Fruit fly (Drosophila melanogaster) whole organism, embryonic: ENCODE data around the gene SpdS.

Source experiments
- CG1024 ChIP-seq: fragments of 200-800 bp; sonication (Bioruptor generic); IDR thresholded peaks from 2 replicates; pipeline ENCODE4 v1.3.6; 2022; ENCODE audit warnings: missing biosample characterization, missing genetic modification characterization
- CG11247 ChIP-seq: fragments of 200-800 bp; sonication (Bioruptor generic); IDR thresholded peaks from 2 replicates; pipeline ENCODE4 v1.3.6; 2022; ENCODE audit warnings: missing biosample characterization, missing genetic modification characterization
- CG13287 ChIP-seq: fragments of 200-800 bp; sonication (Bioruptor generic); IDR thresholded peaks from 2 replicates; pipeline ENCODE4 v1.3.6; 2022; ENCODE audit warnings: missing biosample characterization, missing genetic modification characterization; ENCODE audit not compliant: partially characterized antibody
- CG1529 ChIP-seq: fragments of 200-800 bp; sonication (Bioruptor generic); optimal IDR thresholded peaks from 3 replicates; lab custom pipeline; 2018; ENCODE audit warnings: missing biosample characterization, missing genetic modification characterization
- CG16815 ChIP-seq: fragments of 200-800 bp; sonication (Bioruptor generic); optimal IDR thresholded peaks from 3 replicates; lab custom pipeline; 2017; ENCODE audit warnings: missing biosample characterization, mild to moderate bottlenecking, missing genetic modification characterization
- CG17361 ChIP-seq: fragments of 200-800 bp; sonication (Bioruptor generic); IDR thresholded peaks from 3 replicates; pipeline ENCODE4 v1.3.6; 2022; ENCODE audit warnings: missing biosample characterization, missing genetic modification characterization
- CG17385 ChIP-seq: fragments of 200-800 bp; sonication (Bioruptor generic); optimal IDR thresholded peaks from 3 replicates; lab custom pipeline; 2018; ENCODE audit warnings: missing biosample characterization, mild to moderate bottlenecking, missing genetic modification characterization
- CG2875 ChIP-seq: fragments of 200-800 bp; sonication (Bioruptor generic); optimal IDR thresholded peaks from 2 replicates; lab custom pipeline; 2017; ENCODE audit warnings: missing biosample characterization, mild to moderate bottlenecking, missing genetic modification characterization, missing genetic modification reagents
- CG30431 ChIP-seq: fragments of 200-800 bp; sonication (Bioruptor generic); optimal IDR thresholded peaks from 2 replicates; lab custom pipeline; 2017; ENCODE audit warnings: missing biosample characterization, missing genetic modification characterization
- CG3847 ChIP-seq: fragments of 200-800 bp; sonication (Bioruptor generic); IDR thresholded peaks from 2 replicates; pipeline ENCODE4 v1.3.6; 2022; ENCODE audit warnings: missing biosample characterization, missing genetic modification characterization
- CG4328 ChIP-seq: fragments of 200-800 bp; sonication (Bioruptor generic); optimal IDR thresholded peaks from 3 replicates; lab custom pipeline; 2017; ENCODE audit warnings: missing biosample characterization, missing genetic modification reagents, missing genetic modification characterization
- CG5953 ChIP-seq: fragments of 200-800 bp; sonication (Bioruptor generic); IDR thresholded peaks from 2 replicates; pipeline ENCODE4 v1.3.6; 2022; ENCODE audit warnings: missing biosample characterization, missing genetic modification characterization
- CG6791 ChIP-seq: fragments of 200-800 bp; sonication (Bioruptor generic); IDR thresholded peaks from 3 replicates; pipeline ENCODE4 v1.3.6; 2022; ENCODE audit warnings: missing biosample characterization, missing genetic modification characterization; ENCODE audit not compliant: partially characterized antibody
- CG6854 ChIP-seq: fragments of 200-800 bp; sonication (Bioruptor generic); optimal IDR thresholded peaks from 3 replicates; lab custom pipeline; 2017; ENCODE audit warnings: missing biosample characterization, mild to moderate bottlenecking, missing genetic modification characterization
- CG7271 ChIP-seq: fragments of 200-800 bp; sonication (Bioruptor generic); optimal IDR thresholded peaks from 2 replicates; lab custom pipeline; 2018; ENCODE audit warnings: missing biosample characterization, mild to moderate bottlenecking, missing genetic modification characterization, moderate library complexity
- CG7786 ChIP-seq: fragments of 200-800 bp; sonication (Bioruptor generic); optimal IDR thresholded peaks from 2 replicates; lab custom pipeline; 2016; ENCODE audit warnings: missing biosample characterization, missing genetic modification characterization
- CG8359 ChIP-seq: fragments of 200-800 bp; sonication (Bioruptor generic); optimal IDR thresholded peaks from 2 replicates; lab custom pipeline; 2017; ENCODE audit warnings: missing biosample characterization, mild to moderate bottlenecking, missing genetic modification characterization, borderline replicate concordance
- CG8944 ChIP-seq: fragments of 200-800 bp; sonication (Bioruptor generic); optimal IDR thresholded peaks from 3 replicates; lab custom pipeline; 2016; ENCODE audit warnings: missing biosample characterization, missing genetic modification characterization
- D19B ChIP-seq: fragments of 200-800 bp; sonication (Bioruptor generic); optimal IDR thresholded peaks from 2 replicates; lab custom pipeline; 2017; ENCODE audit warnings: missing biosample characterization, mild to moderate bottlenecking, missing genetic modification characterization
- Dip3 ChIP-seq: fragments of 200-800 bp; sonication (Bioruptor generic); optimal IDR thresholded peaks from 3 replicates; lab custom pipeline; 2016; ENCODE audit warnings: missing biosample characterization, missing genetic modification characterization
- Doc2 ChIP-seq: fragments of 200-800 bp; sonication (Bioruptor generic); IDR thresholded peaks from 2 replicates; pipeline ENCODE4 v1.3.6; 2022; ENCODE audit warnings: missing biosample characterization, missing genetic modification characterization
- Ets97D ChIP-seq: fragments of 200-800 bp; sonication (Bioruptor generic); optimal IDR thresholded peaks from 3 replicates; lab custom pipeline; 2016; ENCODE audit warnings: missing biosample characterization, missing genetic modification characterization
- HHEX ChIP-seq: fragments of 200-800 bp; sonication (Bioruptor generic); optimal IDR thresholded peaks from 3 replicates; lab custom pipeline; 2017; ENCODE audit warnings: missing biosample characterization, mild to moderate bottlenecking, missing genetic modification characterization, missing genetic modification reagents
- HLH3B ChIP-seq: fragments of 200-800 bp; sonication (Bioruptor generic); IDR thresholded peaks from 2 replicates; pipeline ENCODE4 v1.3.6; 2022; ENCODE audit warnings: missing biosample characterization, missing genetic modification characterization
- Hand ChIP-seq: fragments of 200-800 bp; sonication (Bioruptor generic); optimal IDR thresholded peaks from 2 replicates; lab custom pipeline; 2017; ENCODE audit warnings: mild to moderate bottlenecking, missing biosample characterization, missing genetic modification reagents, missing genetic modification characterization
- Hr78 ChIP-seq, 2 experiments: fragments of 200-800 bp in 1 of 2; fragments of >200 bp in 1 of 2; sonication (Bioruptor generic) in 1 of 2; optimal IDR thresholded peaks; 2 replicates each; lab custom pipeline; 2017 to 2019; ENCODE audit warnings: missing biosample characterization in 2 of 2, missing genetic modification characterization in 2 of 2, mild to moderate bottlenecking in 1 of 2, moderate library complexity in 1 of 2
- Meics ChIP-seq: fragments of 200-800 bp; sonication (Bioruptor generic); optimal IDR thresholded peaks from 2 replicates; lab custom pipeline; 2017; ENCODE audit warnings: missing biosample characterization, mild to moderate bottlenecking, missing genetic modification characterization
- PHDP ChIP-seq: fragments of 200-800 bp; sonication (Bioruptor generic); optimal IDR thresholded peaks from 3 replicates; lab custom pipeline; 2018; ENCODE audit warnings: missing biosample characterization, mild to moderate bottlenecking, missing genetic modification characterization, moderate library complexity
- Ptx1 ChIP-seq: fragments of 200-800 bp; sonication (Bioruptor generic); IDR thresholded peaks from 2 replicates; pipeline ENCODE4 v1.3.6; 2022; ENCODE audit warnings: missing biosample characterization, missing genetic modification characterization
- cato ChIP-seq: fragments of 200-800 bp; sonication (Bioruptor generic); optimal IDR thresholded peaks from 2 replicates; lab custom pipeline; 2016; ENCODE audit warnings: missing biosample characterization, missing genetic modification characterization, borderline replicate concordance
- da ChIP-seq: fragments of 200-800 bp; sonication (Bioruptor generic); optimal IDR thresholded peaks from 2 replicates; lab custom pipeline; 2016; ENCODE audit warnings: missing biosample characterization, missing genetic modification characterization
- dysf ChIP-seq: fragments of 200-800 bp; sonication (Bioruptor generic); IDR thresholded peaks from 3 replicates; pipeline ENCODE4 v1.3.6; 2022; ENCODE audit warnings: missing biosample characterization, missing genetic modification characterization
- esg ChIP-seq: fragments of 200-800 bp; sonication (Bioruptor generic); conservative IDR thresholded peaks from 2 replicates; pipeline ENCODE4 v1.3.6; 2022; ENCODE audit warnings: missing biosample characterization, missing genetic modification characterization
- eve ChIP-seq, 2 experiments: fragments of >200 bp; optimal IDR thresholded peaks; 2 replicates each; lab custom pipeline; 2017; ENCODE audit warnings: missing biosample characterization in 2 of 2, missing genetic modification characterization in 2 of 2
- exex ChIP-seq: fragments of 200-800 bp; sonication (Bioruptor generic); optimal IDR thresholded peaks from 4 replicates; lab custom pipeline; 2018; ENCODE audit warnings: missing biosample characterization, mild to moderate bottlenecking, missing genetic modification characterization, moderate library complexity
- fd102C ChIP-seq: fragments of 200-800 bp; sonication (Bioruptor generic); optimal IDR thresholded peaks from 2 replicates; lab custom pipeline; 2018; ENCODE audit warnings: missing biosample characterization, mild to moderate bottlenecking, missing genetic modification characterization, moderate library complexity
- fu2 ChIP-seq: fragments of 200-800 bp; sonication (Bioruptor generic); optimal IDR thresholded peaks from 2 replicates; lab custom pipeline; 2016; ENCODE audit warnings: missing biosample characterization, missing genetic modification characterization
- gro ChIP-seq: fragments of 200-800 bp; sonication (Bioruptor generic); optimal IDR thresholded peaks from 2 replicates; lab custom pipeline; 2016; ENCODE audit warnings: missing biosample characterization, missing genetic modification characterization
- gsb ChIP-seq: fragments of 200-800 bp; sonication (Bioruptor generic); IDR thresholded peaks from 2 replicates; pipeline ENCODE4 v1.3.6; 2022; ENCODE audit warnings: missing biosample characterization, missing genetic modification characterization
- gt ChIP-seq: fragments of 200-800 bp; sonication (Bioruptor generic); IDR thresholded peaks from 2 replicates; pipeline ENCODE4 v1.3.6; 2022; ENCODE audit warnings: missing biosample characterization, missing genetic modification characterization
- maf-S ChIP-seq: fragments of 200-800 bp; sonication (Bioruptor generic); optimal IDR thresholded peaks from 2 replicates; lab custom pipeline; 2016; ENCODE audit warnings: missing biosample characterization, missing genetic modification characterization
- mirr ChIP-seq: fragments of 200-800 bp; sonication (Bioruptor generic); optimal IDR thresholded peaks from 3 replicates; lab custom pipeline; 2018; ENCODE audit warnings: missing biosample characterization, mild to moderate bottlenecking, missing genetic modification characterization
- pnt ChIP-seq: fragments of 200-800 bp; sonication (Bioruptor generic); optimal IDR thresholded peaks from 3 replicates; lab custom pipeline; 2016; ENCODE audit warnings: missing biosample characterization, missing genetic modification characterization
- scrt ChIP-seq: fragments of 200-800 bp; sonication (Bioruptor generic); optimal IDR thresholded peaks from 2 replicates; lab custom pipeline; 2018; ENCODE audit warnings: missing biosample characterization, mild to moderate bottlenecking, missing genetic modification characterization, moderate library complexity
- sens-2 ChIP-seq: fragments of 200-800 bp; sonication (Bioruptor generic); IDR thresholded peaks from 2 replicates; pipeline ENCODE4 v1.3.6; 2022; ENCODE audit warnings: missing biosample characterization, missing genetic modification characterization
- tin ChIP-seq: fragments of 200-800 bp; sonication (Bioruptor generic); optimal IDR thresholded peaks from 3 replicates; lab custom pipeline; 2016; ENCODE audit warnings: missing biosample characterization, missing genetic modification characterization
- tio ChIP-seq: fragments of 200-800 bp; sonication (Bioruptor generic); optimal IDR thresholded peaks from 2 replicates; lab custom pipeline; 2017; ENCODE audit warnings: missing biosample characterization, missing genetic modification characterization, inconsistent platforms
- trh ChIP-seq: fragments of 200-800 bp; sonication (Bioruptor generic); optimal IDR thresholded peaks from 2 replicates; lab custom pipeline; 2016; ENCODE audit warnings: missing biosample characterization, missing genetic modification characterization
- ttk ChIP-seq: fragments of 200-800 bp; sonication (Bioruptor generic); IDR thresholded peaks from 2 replicates; pipeline ENCODE4 v2.1.2; 2022; ENCODE audit warnings: missing biosample characterization, missing genetic modification characterization
- twi ChIP-seq: fragments of 200-800 bp; optimal IDR thresholded peaks from 2 replicates; lab custom pipeline; 2019; ENCODE audit warnings: missing biosample characterization, mild to moderate bottlenecking, missing genetic modification characterization, moderate library complexity
- unpg ChIP-seq: fragments of 200-800 bp; sonication (Bioruptor generic); optimal IDR thresholded peaks from 3 replicates; lab custom pipeline; 2018; ENCODE audit warnings: missing biosample characterization, mild to moderate bottlenecking, missing genetic modification characterization, moderate library complexity

The SpdS gene

dm6 chr3R:9674968-9675573, 43.6 kb downstream of the SpdS start, which contains the start of gene Nepl12 (continued):
- no peak for TF ChIP-seq CG17361 (GFP tag; lab: Robert Waterston, UW)
- TF ChIP-seq CG6791 (GFP tag; lab: Robert Waterston, UW), result no peak
- no peak for TF ChIP-seq CG8944
- no peak for TF ChIP-seq CG3847 (GFP tag; lab: Robert Waterston, UW)
- TF ChIP-seq CG7271 (tag; lab: Kevin White, UChicago), result no peak
- peak; percentile 48 for TF ChIP-seq mirr (GFP tag; lab: Kevin White, UChicago)
- TF ChIP-seq CG1529 (GFP tag; lab: Kevin White, UChicago), result no peak
- TF ChIP-seq CG8359, result no peak
- no peak for TF ChIP-seq gt (GFP tag; lab: Robert Waterston, UW)
- no peak for TF ChIP-seq esg (GFP tag; lab: Robert Waterston, UW)
- no peak for TF ChIP-seq tin (GFP tag; lab: Kevin White, UChicago)
- no peak for TF ChIP-seq dysf (GFP tag; lab: Robert Waterston, UW)
- peak; percentile 5 for TF ChIP-seq CG6854 (GFP tag; lab: Kevin White, UChicago)
- TF ChIP-seq CG4328 (GFP tag; lab: Kevin White, UChicago), result peak; percentile 20
- TF ChIP-seq sens-2 (GFP tag; lab: Robert Waterston, UW), result no peak
- TF ChIP-seq tio (GFP tag; lab: Kevin White, UChicago), result no peak
- no peak for TF ChIP-seq CG1024 (GFP tag; lab: Robert Waterston, UW)
- TF ChIP-seq Ptx1, result no peak
- TF ChIP-seq da (GFP tag; lab: Kevin White, UChicago), result no peak
- no peak for TF ChIP-seq Hr78 (GFP tag; optimal IDR thresholded peaks at IDR 0.05; lab: Kevin White, UChicago)
- TF ChIP-seq cato (GFP tag; lab: Kevin White, UChicago), result no peak
- TF ChIP-seq maf-S (GFP tag; lab: Kevin White, UChicago), result no peak
- no peak for TF ChIP-seq Doc2 (GFP tag; lab: Robert Waterston, UW)
- no peak for TF ChIP-seq D19B (GFP tag; lab: Kevin White, UChicago)
- no peak for TF ChIP-seq trh (GFP tag; lab: Kevin White, UChicago)
- TF ChIP-seq CG17385 (GFP tag; lab: Kevin White, UChicago), result no peak
- TF ChIP-seq pnt (GFP tag; lab: Kevin White, UChicago), result peak; percentile 49
- TF ChIP-seq Dip3, result peak; percentile 19
- no peak for TF ChIP-seq gsb (GFP tag; lab: Robert Waterston, UW)
- no peak for TF ChIP-seq fd102C (GFP tag; lab: Kevin White, UChicago)
- peak; percentile 77 for TF ChIP-seq scrt
- no peak for TF ChIP-seq fu2 (GFP tag; lab: Kevin White, UChicago)
- no peak for TF ChIP-seq CG5953
- TF ChIP-seq eve (GFP tag; optimal IDR thresholded peaks at IDR 0.05; lab: Kevin White, UChicago), result no peak
- no peak for TF ChIP-seq PHDP (tag; lab: Kevin White, UChicago)
- TF ChIP-seq twi (tag; lab: Kevin White, UChicago), result no peak
- no peak for TF ChIP-seq Ets97D (GFP tag; lab: Kevin White, UChicago)
- peak; percentile 23 for TF ChIP-seq CG16815
- no peak for TF ChIP-seq CG11247
- TF ChIP-seq unpg, result no peak
- no peak for TF ChIP-seq exex (tag; lab: Kevin White, UChicago)
- TF ChIP-seq Hand (GFP tag; lab: Kevin White, UChicago), result no peak
- TF ChIP-seq gro (GFP tag; lab: Kevin White, UChicago), result no peak
- no peak for TF ChIP-seq CG30431
- peak; percentile 39 for TF ChIP-seq CG7786
- TF ChIP-seq Meics (GFP tag; lab: Kevin White, UChicago), result no peak
- no peak for TF ChIP-seq CG2875 (GFP tag; lab: Kevin White, UChicago)
- no peak for TF ChIP-seq HHEX (GFP tag; lab: Kevin White, UChicago)
- TF ChIP-seq HLH3B (GFP tag; lab: Robert Waterston, UW), result no peak
- TF ChIP-seq ttk (GFP tag; lab: Robert Waterston, UW), result no peak
- TF ChIP-seq CG13287 (GFP tag; lab: Robert Waterston, UW), result no peak
